Worm (Caenorhabditis elegans) whole organism, late embryonic: ENCODE results near the gene M03D4.4.

Experiments used
- Y22D7AL.16 ChIP-seq: sonication (generic microtip); optimal IDR thresholded peaks from 2 replicates; lab custom pipeline; 2016; ENCODE audit warnings: missing genetic modification characterization, missing compliant biosample characterization
- hlh-15 ChIP-seq: sonication (generic microtip); optimal IDR thresholded peaks from 2 replicates; lab custom pipeline; 2016; ENCODE audit warnings: missing genetic modification characterization, missing compliant biosample characterization
- madf-2 ChIP-seq: sonication (generic microtip); optimal IDR thresholded peaks from 2 replicates; lab custom pipeline; 2017; ENCODE audit warnings: missing genetic modification characterization, missing compliant biosample characterization
- nfya-1 ChIP-seq: sonication (generic microtip); optimal IDR thresholded peaks from 2 replicates; lab custom pipeline; 2017; ENCODE audit warnings: missing genetic modification characterization, mild to moderate bottlenecking, missing compliant biosample characterization, antibody characterized with exemption, moderate library complexity
- nhr-11 ChIP-seq: fragments of 150-350 bp; optimal IDR thresholded peaks from 2 replicates; lab custom pipeline; 2014; ENCODE audit warnings: missing biosample characterization, missing genetic modification characterization

ce11 chrIV:6127252-6127930 lies at the start of gene M03D4.4:
- TF ChIP-seq Y22D7AL.16 (tag; lab: Kevin White, UChicago) (no peak), hlh-15 (tag; lab: Kevin White, UChicago) (no peak), nfya-1 (tag; lab: Kevin White, UChicago) (no peak), nhr-11 (tag; lab: Kevin White, UChicago) (no peak), madf-2 (tag; lab: Kevin White, UChicago) (no peak)
